Fruit fly (Drosophila melanogaster): ENCODE results near the gene trh.

The trh gene

dm6 chr3L:441035-441604 is 48.7 kb upstream of the trh start (continued):
- TF ChIP-seq CG12391 (tag; optimal IDR thresholded peaks at IDR 0.05) (peak; percentile 82), CG4328 (GFP tag; optimal IDR thresholded peaks at IDR 0.05) (peak; percentile 79), bcd (GFP tag; optimal IDR thresholded peaks at IDR 0.05) (peak; percentile 74), unpg (GFP tag; optimal IDR thresholded peaks at IDR 0.05) (peak; percentile 76), CG5245 (GFP tag; optimal IDR thresholded peaks at IDR 0.05) (peak; percentile 41), CG15696 (tag; optimal IDR thresholded peaks at IDR 0.05) (peak; percentile 40), wor (GFP tag; IDR thresholded peaks at IDR 0.05) (peak; percentile 67; the same call in 1 of the 2 replicates), ATbp (GFP tag; optimal IDR thresholded peaks at IDR 0.05) (peak; percentile 70), C15 (GFP tag; IDR thresholded peaks at IDR 0.05) (peak; percentile 83; the same call in 2 of the 3 replicates), E2f2 (GFP tag; IDR thresholded peaks at IDR 0.05) (peak; percentile 73), CG14965 (GFP tag; optimal IDR thresholded peaks at IDR 0.05; ENCODE audit: borderline replicate concordance) (no peak), sug (tag; optimal IDR thresholded peaks at IDR 0.05) (peak; percentile 64), Doc3 (GFP tag; IDR thresholded peaks at IDR 0.05; ENCODE audit: partially characterized antibody) (no peak), pb (GFP tag; optimal IDR thresholded peaks at IDR 0.05) (no peak), Lpt (GFP tag; optimal IDR thresholded peaks at IDR 0.05) (no peak), grau (tag; optimal IDR thresholded peaks at IDR 0.05) (peak; percentile 88), Ravus (GFP tag; IDR thresholded peaks at IDR 0.05) (peak; percentile 79), CG15073 (GFP tag; optimal IDR thresholded peaks at IDR 0.05) (no peak), Dip3 (GFP tag; optimal IDR thresholded peaks at IDR 0.05) (peak; percentile 32), Sox102F (GFP tag; optimal IDR thresholded peaks at IDR 0.05) (peak; percentile 77), dm (GFP tag; optimal IDR thresholded peaks at IDR 0.05) (peak; percentile 45), Xbp1 (GFP tag; optimal IDR thresholded peaks at IDR 0.05) (peak; percentile 77), caup (GFP tag; optimal IDR thresholded peaks at IDR 0.05; ENCODE audit: severe bottlenecking) (peak; percentile 90), CG12744 (GFP tag; optimal IDR thresholded peaks at IDR 0.05) (no peak), CG30431 (GFP tag; optimal IDR thresholded peaks at IDR 0.05) (no peak), CG12769 (tag; optimal IDR thresholded peaks at IDR 0.05) (peak; percentile 50), jigr1 (GFP tag; IDR thresholded peaks at IDR 0.05) (peak; percentile 37; the same call in 1 of the 3 replicates), ash1 (GFP tag; optimal IDR thresholded peaks at IDR 0.05) (no peak), trh (GFP tag; optimal IDR thresholded peaks at IDR 0.05) (peak; percentile 41), bsh (GFP tag; optimal IDR thresholded peaks at IDR 0.05) (peak in 1 of 2 experiments; percentile 67), ind (GFP tag; optimal IDR thresholded peaks at IDR 0.05) (peak; percentile 77), Hr3 (GFP tag; optimal IDR thresholded peaks at IDR 0.05) (peak; percentile 73), az2 (GFP tag; optimal IDR thresholded peaks at IDR 0.05) (peak; percentile 56), lmd (GFP tag; IDR thresholded peaks at IDR 0.05) (peak; percentile 92), pho (GFP tag; optimal IDR thresholded peaks at IDR 0.05) (peak; percentile 34), CG17359 (tag; optimal IDR thresholded peaks at IDR 0.05) (peak; percentile 86), Sry-δ (GFP tag; optimal IDR thresholded peaks at IDR 0.05) (no peak), CG9727 (GFP tag; optimal IDR thresholded peaks at IDR 0.05) (peak; percentile 87), E2f1 (GFP tag; IDR thresholded peaks at IDR 0.05) (peak; percentile 89), CG2875 (GFP tag; optimal IDR thresholded peaks at IDR 0.05) (peak; percentile 60), CG10209 (GFP tag; optimal IDR thresholded peaks at IDR 0.05) (peak; percentile 80), Usf (GFP tag; optimal IDR thresholded peaks at IDR 0.05) (peak; percentile 42), CG1647 (GFP tag; optimal IDR thresholded peaks at IDR 0.05) (peak; percentile 35), eve (GFP tag; optimal IDR thresholded peaks at IDR 0.05) (no peak), lab (GFP tag; optimal IDR thresholded peaks at IDR 0.05) (peak; percentile 94), peb (GFP tag; IDR thresholded peaks at IDR 0.05) (peak; percentile 55; the same call in 1 of the 2 replicates), ssp (GFP tag; IDR thresholded peaks at IDR 0.05) (peak; percentile 74), Ptx1 (GFP tag; IDR thresholded peaks at IDR 0.05) (peak; percentile 90), YL-1 (GFP tag; optimal IDR thresholded peaks at IDR 0.05) (peak; percentile 20), CG7963 (GFP tag; IDR thresholded peaks at IDR 0.05; ENCODE audit: partially characterized antibody) (no peak)
